Worm (Caenorhabditis elegans): Measurements from ENCODE around the gene C29F4.3.

Gene C29F4.3

ce11 chrIV:11176967-11177366, 46.8 kb downstream of the C29F4.3 start, which contains the start of gene rap-3 (continued):
- no peak for TF ChIP-seq egl-18 (GFP tag; IDR thresholded peaks at IDR 0.05)

- TF ChIP-seq lsy-27 (tag; optimal IDR thresholded peaks at IDR 0.05; ENCODE audit: borderline replicate concordance, insufficient read depth) (no peak), ets-4 (GFP tag; optimal IDR thresholded peaks at IDR 0.05) (no peak), ceh-100 (GFP tag; IDR thresholded peaks at IDR 0.05) (no peak), efl-1 (GFP tag; optimal IDR thresholded peaks at IDR 0.05) (no peak), zim-3 (tag; optimal IDR thresholded peaks at IDR 0.05) (no peak), Y67H2A.10 (GFP tag; conservative IDR thresholded peaks at IDR 0.05) (no peak), ztf-25 (GFP tag; IDR thresholded peaks at IDR 0.05) (no peak), Y95B8A.8 (GFP tag; IDR thresholded peaks at IDR 0.05) (no peak)
Observed at ce11 chrIV:11174772-11175171, 49.0 kb downstream of the C29F4.3 start.
